Worm (Caenorhabditis elegans) whole organism, L1 larva: ENCODE measurements around the gene F17E9.16.

Experiments
- fos-1 ChIP-seq: fragments of 150-350 bp; optimal IDR thresholded peaks from 2 replicates; lab custom pipeline; 2014; ENCODE audit warnings: missing biosample characterization, missing genetic modification characterization
- snpc-4 ChIP-seq: fragments of 150-350 bp; optimal IDR thresholded peaks from 2 replicates; lab custom pipeline; 2014; ENCODE audit warnings: missing biosample characterization, missing genetic modification characterization

DNA sequence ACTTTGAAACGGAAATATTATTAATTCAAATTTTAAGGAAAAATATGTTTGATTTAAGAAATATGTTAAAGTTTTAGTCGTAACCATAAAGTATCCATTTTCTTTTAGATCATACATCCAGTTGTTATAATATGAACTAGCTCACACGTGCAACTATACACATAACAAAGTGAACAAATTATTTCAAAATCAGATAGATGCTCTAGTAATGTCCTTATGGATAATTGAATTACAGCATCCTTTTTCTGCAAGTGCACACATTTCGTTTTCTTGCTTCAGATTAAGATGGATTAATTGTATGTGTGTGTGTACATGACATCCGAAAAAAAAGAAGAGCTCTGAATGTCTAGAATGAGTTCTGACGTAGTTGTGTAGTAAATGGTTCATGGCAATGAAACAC is 33.5 kb downstream of the F17E9.16 start:
- TF ChIP-seq snpc-4 = no peak
- TF ChIP-seq fos-1 (tag; lab: Kevin White, UChicago) = no peak
